Fruit fly (Drosophila melanogaster) Kc167 (cell line): ENCODE data around the gene AdamTS-B.
A peak's percentile ranks its signal among the peaks of the same experiment; 100 is the strongest.

Source experiments
- Myc ChIP-seq: fragments of >200 bp; optimal IDR thresholded peaks from 2 replicates; lab custom pipeline; 2017; ENCODE audit warnings: missing external identifiers
- Sin3A ChIP-seq: fragments of >200 bp; optimal IDR thresholded peaks from 2 replicates; lab custom pipeline; 2018; ENCODE audit warnings: missing external identifiers
- h ChIP-seq: fragments of >200 bp; optimal IDR thresholded peaks from 3 replicates; lab custom pipeline; 2018; ENCODE audit warnings: missing external identifiers
- insv ChIP-seq: fragments of >200 bp; optimal IDR thresholded peaks from 3 replicates; lab custom pipeline; 2018; ENCODE audit warnings: missing external identifiers
- psq ChIP-seq: fragments of >200 bp; optimal IDR thresholded peaks from 2 replicates; lab custom pipeline; 2017; ENCODE audit warnings: missing external identifiers
- ttk ChIP-seq: sonication (Bioruptor generic); optimal IDR thresholded peaks from 2 replicates; lab custom pipeline; 2017; ENCODE audit warnings: missing external identifiers

Gene AdamTS-B

DNA sequence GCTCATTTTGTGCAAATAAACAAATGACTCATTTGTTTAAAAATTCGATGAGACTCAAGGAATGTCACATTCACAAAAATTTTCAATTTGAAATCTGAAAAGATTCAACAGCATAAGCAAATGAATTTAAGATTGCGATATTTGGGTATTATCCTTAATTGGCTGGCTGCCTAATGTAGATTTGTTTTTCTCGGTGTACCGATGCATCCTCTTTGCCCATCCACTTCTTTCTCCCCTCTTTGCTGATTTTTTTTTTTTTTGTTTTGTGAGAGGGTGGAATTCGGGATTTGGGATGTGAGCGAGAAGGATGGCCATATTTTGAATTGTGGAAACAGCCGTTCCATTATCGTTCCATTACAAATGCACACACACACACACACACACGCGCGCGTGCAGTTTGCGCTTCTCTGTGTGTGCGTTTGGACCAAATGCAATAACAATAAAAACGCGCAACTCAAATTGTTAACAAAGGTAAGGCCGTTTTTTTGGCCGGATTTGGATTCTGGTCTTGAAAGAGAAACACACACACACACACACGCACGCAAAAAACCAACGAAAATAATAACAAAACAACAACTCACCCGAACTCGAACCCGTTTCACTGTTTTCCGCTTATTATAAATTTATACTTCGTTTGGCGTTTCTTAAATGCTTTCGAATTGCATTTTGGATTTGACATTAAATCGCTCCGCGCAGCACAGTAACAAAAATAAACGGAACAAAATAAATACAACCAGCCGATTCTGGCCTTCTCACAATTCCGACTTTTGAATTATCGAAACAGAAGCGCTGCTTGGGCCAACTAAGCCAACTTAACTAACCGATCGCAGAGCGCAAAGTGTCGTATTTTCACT, 19.1 kb upstream of the AdamTS-B start:
- no peak for TF ChIP-seq Myc
- no peak for TF ChIP-seq insv (lab: Kevin White, UChicago)
- no peak for TF ChIP-seq h (lab: Kevin White, UChicago)
- TF ChIP-seq ttk (lab: Kevin White, UChicago), result no peak
- no peak for TF ChIP-seq psq (lab: Kevin White, UChicago)
- no peak for TF ChIP-seq Sin3A (lab: Kevin White, UChicago)

- TF ChIP-seq ttk (lab: Kevin White, UChicago) (no peak), insv (lab: Kevin White, UChicago) (no peak), psq (lab: Kevin White, UChicago) (no peak), h (lab: Kevin White, UChicago) (no peak), Sin3A (lab: Kevin White, UChicago) (no peak), Myc (no peak)
Observed at dm6 chrX:5679933-5680667, 18.3 kb upstream of the AdamTS-B start, which contains the start of the genes Tre1 and Gr5a. Gene Tre1, minus strand, starts transcription at chrX:5679977. Gene Gr5a, plus strand, starts transcription at chrX:5680617.

DNA sequence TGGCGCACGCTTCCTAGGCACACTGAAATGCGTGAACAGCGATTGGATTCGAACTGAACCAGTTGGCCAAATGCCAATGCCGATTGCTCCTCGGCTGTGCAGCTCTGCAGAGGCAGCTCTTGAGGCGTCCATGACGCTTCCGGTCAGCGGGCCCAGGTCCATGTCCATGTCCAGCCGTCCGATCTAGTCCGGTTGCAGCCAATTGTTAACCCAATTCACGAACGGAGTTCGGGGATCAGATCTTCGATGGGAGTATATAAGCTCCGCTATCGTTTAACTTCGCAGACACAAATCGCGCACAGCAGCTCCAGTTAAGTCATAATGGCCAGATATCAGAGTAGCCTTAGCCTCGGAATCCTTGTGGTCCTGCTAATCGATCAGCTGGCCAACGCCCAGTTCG, 15.4 kb upstream of the AdamTS-B start, which contains the start of gene CG42449:
CG42449 (plus strand) TSS at position 301 of the 400 bp plus-strand sequence.
- TF ChIP-seq insv (lab: Kevin White, UChicago) (no peak), psq (lab: Kevin White, UChicago) (no peak), Myc (no peak), h (lab: Kevin White, UChicago) (no peak), ttk (lab: Kevin White, UChicago) (no peak), Sin3A (lab: Kevin White, UChicago) (no peak)

DNA sequence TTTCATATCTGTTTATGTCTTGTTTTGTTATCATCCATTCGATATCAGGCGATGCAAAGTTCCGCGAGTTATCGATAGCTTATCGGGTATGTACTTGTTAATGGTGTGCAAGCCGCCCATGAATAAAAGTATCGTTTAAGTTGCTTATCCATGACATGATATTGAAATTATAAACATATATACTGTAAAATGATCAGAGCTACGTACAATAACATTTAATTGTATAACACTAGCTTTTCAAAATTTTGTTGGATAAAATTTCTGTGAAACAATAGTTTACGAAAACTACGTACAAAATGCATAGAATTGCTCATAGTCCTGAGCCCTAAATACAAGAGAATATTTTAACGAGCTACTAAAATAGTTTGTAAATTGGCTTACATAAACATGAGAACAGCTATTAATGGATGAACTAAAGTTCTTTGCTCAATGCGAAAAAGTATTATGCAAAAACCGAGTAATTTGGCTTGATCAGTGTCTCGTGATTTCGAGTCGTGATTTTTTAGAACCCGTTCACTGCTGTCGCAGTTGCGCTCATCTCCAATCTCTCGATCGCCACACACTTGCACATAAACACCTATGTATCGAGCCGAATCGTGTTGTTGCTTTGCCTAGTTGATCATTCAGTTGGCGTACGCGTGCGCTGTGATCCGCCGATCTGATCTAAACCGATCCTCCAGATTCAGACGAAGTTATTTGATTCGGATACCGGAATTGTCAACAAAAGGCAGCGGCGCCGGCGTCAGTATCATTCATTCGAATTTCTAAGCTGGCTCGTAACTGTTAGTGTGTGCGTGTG, 8.7 kb upstream of the AdamTS-B start, which contains the start of the genes PGAP1 and cv:
PGAP1 (minus strand) TSS at position 57 of the 799 bp plus-strand sequence.
cv (plus strand) TSS at position 586 of the 799 bp plus-strand sequence.
- TF ChIP-seq ttk (lab: Kevin White, UChicago) (no peak), Sin3A (lab: Kevin White, UChicago) (no peak), psq (lab: Kevin White, UChicago) (peak; percentile 79), Myc (no peak)

- TF ChIP-seq h (lab: Kevin White, UChicago), result no peak
- no peak for TF ChIP-seq ttk (lab: Kevin White, UChicago)
- TF ChIP-seq insv (lab: Kevin White, UChicago), result no peak
- no peak for TF ChIP-seq Myc
- no peak for TF ChIP-seq psq (lab: Kevin White, UChicago)
- no peak for TF ChIP-seq Sin3A (lab: Kevin White, UChicago)
Observed at dm6 chrX:5690216-5690523, 8.2 kb upstream of the AdamTS-B start.

DNA sequence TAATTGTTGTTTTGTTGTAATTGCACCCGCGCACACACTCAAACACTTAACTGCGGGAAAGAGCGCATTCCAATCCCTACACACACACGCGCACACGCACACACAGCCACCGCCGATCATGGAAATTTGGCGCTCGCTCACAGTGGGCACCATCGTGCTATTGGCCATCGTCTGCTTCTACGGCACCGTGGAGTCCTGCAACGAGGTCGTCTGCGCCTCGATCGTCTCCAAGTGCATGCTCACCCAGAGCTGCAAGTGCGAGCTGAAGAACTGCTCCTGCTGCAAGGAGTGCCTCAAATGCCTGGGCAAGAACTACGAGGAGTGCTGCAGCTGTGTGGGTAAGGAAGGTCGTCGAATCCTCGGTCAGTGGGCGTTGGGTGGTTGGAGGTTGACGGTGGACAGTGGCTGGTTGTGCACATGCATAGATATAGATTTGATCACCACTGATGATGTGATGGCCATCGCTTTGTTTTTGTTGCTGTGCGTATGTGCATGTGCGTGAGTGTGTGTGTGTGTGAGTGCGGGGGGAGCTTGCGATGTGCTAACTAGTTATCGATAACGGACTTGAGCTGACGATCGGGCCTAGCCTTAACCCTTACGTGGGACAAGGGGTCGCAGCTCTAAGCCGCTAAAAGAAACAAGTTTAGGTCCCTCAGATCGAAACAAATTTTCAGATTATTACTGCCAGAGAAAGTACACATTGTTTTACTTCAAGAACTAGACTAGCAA, 7.5 kb upstream of the AdamTS-B start:
- TF ChIP-seq Sin3A (lab: Kevin White, UChicago) (no peak), psq (lab: Kevin White, UChicago) (no peak), h (lab: Kevin White, UChicago) (no peak), ttk (lab: Kevin White, UChicago) (no peak), insv (lab: Kevin White, UChicago) (no peak), Myc (no peak)

DNA sequence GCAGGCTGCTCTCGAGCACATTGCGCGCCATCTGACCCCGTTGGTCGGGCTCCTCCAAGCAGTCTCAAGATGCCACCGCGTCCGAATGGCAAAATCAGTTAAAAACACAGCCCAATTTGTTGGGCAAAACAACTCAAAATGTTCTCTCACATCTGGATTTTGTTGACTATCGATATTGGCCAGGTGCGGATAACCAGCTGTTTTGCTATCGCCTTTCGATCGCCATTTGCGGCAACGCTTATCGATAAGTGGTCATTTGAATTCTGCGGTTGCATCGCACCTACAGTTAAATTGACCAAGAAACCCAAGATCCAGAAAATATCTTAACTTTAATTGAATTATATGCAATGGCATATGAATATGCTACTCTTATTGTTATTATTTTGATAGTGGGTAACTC, 3.3 kb upstream of the AdamTS-B start, which contains the start of gene CG3149:
CG3149 (minus strand) TSS at position 171 of the 400 bp plus-strand sequence.
- TF ChIP-seq insv (lab: Kevin White, UChicago) (no peak), psq (lab: Kevin White, UChicago) (no peak), Sin3A (lab: Kevin White, UChicago) (no peak), ttk (lab: Kevin White, UChicago) (no peak), Myc (no peak), h (lab: Kevin White, UChicago) (no peak)

DNA sequence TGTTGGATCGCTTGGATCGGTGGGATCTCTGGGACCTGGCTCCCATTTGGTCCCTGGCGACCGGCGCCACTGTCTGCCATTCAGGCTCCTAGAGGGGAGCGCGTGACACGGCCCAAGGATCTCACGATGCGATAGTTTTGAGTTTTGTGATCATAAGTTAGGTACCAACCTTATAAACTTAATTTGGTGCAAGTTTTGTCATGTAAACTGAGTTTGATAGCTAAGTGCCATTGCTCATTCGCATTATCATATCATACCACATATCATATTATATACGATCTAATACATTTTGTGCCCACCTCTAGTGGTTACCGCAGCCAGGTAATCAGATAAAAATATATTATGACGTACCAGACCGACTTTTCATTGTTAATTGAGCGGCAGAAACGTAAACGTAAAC, 2.4 kb upstream of the AdamTS-B start:
- no peak for TF ChIP-seq Myc
- TF ChIP-seq Sin3A (lab: Kevin White, UChicago), result no peak
- TF ChIP-seq insv (lab: Kevin White, UChicago), result no peak
- no peak for TF ChIP-seq ttk (lab: Kevin White, UChicago)
- TF ChIP-seq h (lab: Kevin White, UChicago), result no peak
- TF ChIP-seq psq (lab: Kevin White, UChicago), result no peak

dm6 chrX:5696436-5697022, 1.8 kb upstream of the AdamTS-B start:
- TF ChIP-seq h (lab: Kevin White, UChicago) (no peak), Myc (no peak), psq (lab: Kevin White, UChicago) (no peak), Sin3A (lab: Kevin White, UChicago) (no peak), insv (lab: Kevin White, UChicago) (no peak), ttk (lab: Kevin White, UChicago) (no peak)
